Fruit fly (Drosophila melanogaster) whole organism, embryonic: ENCODE results near the gene CG10576.

ENCODE experiments used
- Atf6 ChIP-seq: fragments of 200-800 bp; sonication (Bioruptor generic); IDR thresholded peaks from 2 replicates; pipeline ENCODE4 v1.3.6; 2022; ENCODE audit warnings: missing biosample characterization, missing genetic modification characterization
- CG10431 ChIP-seq: fragments of 200-800 bp; sonication (Bioruptor generic); optimal IDR thresholded peaks from 3 replicates; lab custom pipeline; 2018; ENCODE audit warnings: missing biosample characterization, mild to moderate bottlenecking, missing genetic modification characterization
- CG10543 ChIP-seq: fragments of 200-800 bp; sonication (Bioruptor generic); optimal IDR thresholded peaks from 3 replicates; lab custom pipeline; 2017; ENCODE audit warnings: missing biosample characterization, mild to moderate bottlenecking, missing genetic modification characterization, moderate library complexity
- CG12659 ChIP-seq: fragments of 200-800 bp; sonication (Bioruptor generic); optimal IDR thresholded peaks from 3 replicates; lab custom pipeline; 2017; ENCODE audit warnings: mild to moderate bottlenecking, missing biosample characterization, missing genetic modification reagents, missing genetic modification characterization
- CG12744 ChIP-seq: fragments of 200-800 bp; sonication (Bioruptor generic); optimal IDR thresholded peaks from 2 replicates; lab custom pipeline; 2016; ENCODE audit warnings: missing biosample characterization, missing genetic modification characterization
- CG14965 ChIP-seq: fragments of 200-800 bp; sonication (Bioruptor generic); optimal IDR thresholded peaks from 2 replicates; lab custom pipeline; 2016; ENCODE audit warnings: missing biosample characterization, missing genetic modification characterization, borderline replicate concordance
- CG15696 ChIP-seq: fragments of 200-800 bp; sonication (Bioruptor generic); optimal IDR thresholded peaks from 2 replicates; lab custom pipeline; 2019; ENCODE audit warnings: missing biosample characterization, mild to moderate bottlenecking, missing genetic modification characterization, moderate library complexity
- CG2120 ChIP-seq: fragments of 200-800 bp; sonication (Bioruptor generic); optimal IDR thresholded peaks from 3 replicates; lab custom pipeline; 2016; ENCODE audit warnings: missing biosample characterization, missing genetic modification characterization
- CG31365 ChIP-seq: fragments of 200-800 bp; sonication (Bioruptor generic); optimal IDR thresholded peaks from 2 replicates; lab custom pipeline; 2018; ENCODE audit warnings: missing biosample characterization, mild to moderate bottlenecking, missing genetic modification characterization
- CG32767 ChIP-seq: fragments of 200-800 bp; sonication (Bioruptor generic); IDR thresholded peaks from 2 replicates; pipeline ENCODE4 v1.3.6; 2022; ENCODE audit warnings: missing biosample characterization, missing genetic modification characterization
- CG42726 ChIP-seq: fragments of 200-800 bp; sonication (Bioruptor generic); IDR thresholded peaks from 2 replicates; pipeline ENCODE4 v1.3.6; 2022; ENCODE audit warnings: missing biosample characterization, missing genetic modification characterization; ENCODE audit not compliant: partially characterized antibody
- CG6175 ChIP-seq: fragments of 200-800 bp; sonication (Bioruptor generic); IDR thresholded peaks from 3 replicates; pipeline ENCODE4 v1.3.6; 2022; ENCODE audit warnings: missing biosample characterization, missing genetic modification characterization
- CG6254 ChIP-seq: fragments of 200-800 bp; sonication (Bioruptor generic); optimal IDR thresholded peaks from 3 replicates; lab custom pipeline; 2017; ENCODE audit warnings: mild to moderate bottlenecking, missing biosample characterization, missing genetic modification reagents, missing genetic modification characterization
- CG6765 ChIP-seq: fragments of 200-800 bp; sonication (Bioruptor generic); optimal IDR thresholded peaks from 3 replicates; lab custom pipeline; 2017; ENCODE audit warnings: missing biosample characterization, mild to moderate bottlenecking, missing genetic modification characterization
- CG8944 ChIP-seq: fragments of 200-800 bp; sonication (Bioruptor generic); optimal IDR thresholded peaks from 3 replicates; lab custom pipeline; 2016; ENCODE audit warnings: missing biosample characterization, missing genetic modification characterization
- CG9437 ChIP-seq: fragments of 200-800 bp; sonication (Bioruptor generic); optimal IDR thresholded peaks from 2 replicates; lab custom pipeline; 2018; ENCODE audit warnings: missing biosample characterization, mild to moderate bottlenecking, missing genetic modification characterization
- CTCF ChIP-seq: fragments of 200-800 bp; sonication (Bioruptor generic); optimal IDR thresholded peaks from 2 replicates; lab custom pipeline; 2017; ENCODE audit warnings: missing biosample characterization, mild to moderate bottlenecking, missing genetic modification characterization, moderate library complexity
- Chrac-16 ChIP-seq: fragments of 200-800 bp; sonication (Bioruptor generic); optimal IDR thresholded peaks from 3 replicates; lab custom pipeline; 2016; ENCODE audit warnings: missing biosample characterization, missing genetic modification characterization
- Dad ChIP-seq: fragments of 200-800 bp; sonication (Bioruptor generic); optimal IDR thresholded peaks from 3 replicates; lab custom pipeline; 2016; ENCODE audit warnings: missing biosample characterization, missing genetic modification characterization
- Dip2 ChIP-seq: fragments of 200-800 bp; sonication (Bioruptor generic); IDR thresholded peaks from 2 replicates; pipeline ENCODE4 v1.3.6; 2022; ENCODE audit warnings: missing biosample characterization, missing genetic modification characterization
- Dll ChIP-seq: fragments of 200-800 bp; sonication (Bioruptor generic); IDR thresholded peaks from 4 replicates; pipeline ENCODE4 v1.3.6; 2022; ENCODE audit warnings: missing biosample characterization, missing genetic modification characterization; ENCODE audit not compliant: partially characterized antibody
- Drgx ChIP-seq: fragments of 200-800 bp; sonication (Bioruptor generic); IDR thresholded peaks from 2 replicates; pipeline ENCODE4 v1.3.6; 2022; ENCODE audit warnings: missing biosample characterization, missing genetic modification characterization
- Elba2 ChIP-seq: fragments of 200-800 bp; sonication (Bioruptor generic); optimal IDR thresholded peaks from 3 replicates; lab custom pipeline; 2016; ENCODE audit warnings: missing biosample characterization, missing genetic modification characterization
- Gug ChIP-seq: fragments of 200-800 bp; sonication (Bioruptor generic); IDR thresholded peaks from 4 replicates; pipeline ENCODE4 v1.3.6; 2022; ENCODE audit warnings: missing biosample characterization, missing genetic modification characterization
- HLH4C ChIP-seq: fragments of 200-800 bp; sonication (Bioruptor generic); IDR thresholded peaks from 3 replicates; pipeline ENCODE4 v1.3.6; 2022; ENCODE audit warnings: missing biosample characterization, missing genetic modification characterization; ENCODE audit not compliant: partially characterized antibody
- Max ChIP-seq: fragments of 200-800 bp; sonication (Bioruptor generic); optimal IDR thresholded peaks from 2 replicates; lab custom pipeline; 2016; ENCODE audit warnings: missing biosample characterization, mild to moderate bottlenecking, missing genetic modification characterization
- Med ChIP-seq: fragments of 200-800 bp; sonication (Bioruptor generic); peaks from one replicate; lab custom pipeline; 2016; ENCODE audit warnings: missing biosample characterization, missing genetic modification characterization, mild to moderate bottlenecking, inconsistent platforms, moderate library complexity
- NC2α ChIP-seq: fragments of 200-800 bp; sonication (Bioruptor generic); optimal IDR thresholded peaks from 2 replicates; lab custom pipeline; 2016; ENCODE audit warnings: missing biosample characterization, missing genetic modification characterization
- Neu2 ChIP-seq: fragments of 200-800 bp; sonication (Bioruptor generic); optimal IDR thresholded peaks from 3 replicates; lab custom pipeline; 2016; ENCODE audit warnings: missing biosample characterization, missing genetic modification characterization, borderline replicate concordance
- Nf-YA ChIP-seq: fragments of 200-800 bp; sonication (Bioruptor generic); IDR thresholded peaks from 2 replicates; pipeline ENCODE4 v1.3.6; 2022; ENCODE audit warnings: missing biosample characterization, missing genetic modification characterization
- PHDP ChIP-seq: fragments of 200-800 bp; sonication (Bioruptor generic); optimal IDR thresholded peaks from 3 replicates; lab custom pipeline; 2018; ENCODE audit warnings: missing biosample characterization, mild to moderate bottlenecking, missing genetic modification characterization, moderate library complexity
- YL-1 ChIP-seq: fragments of 200-800 bp; sonication (Bioruptor generic); optimal IDR thresholded peaks from 3 replicates; lab custom pipeline; 2017; ENCODE audit warnings: missing biosample characterization, mild to moderate bottlenecking, missing genetic modification characterization
- al ChIP-seq: fragments of 200-800 bp; sonication (Bioruptor generic); IDR thresholded peaks from 2 replicates; pipeline ENCODE4 v1.3.6; 2022; ENCODE audit warnings: missing biosample characterization, missing genetic modification characterization
- ase ChIP-seq: fragments of 200-800 bp; sonication (Bioruptor generic); IDR thresholded peaks from 3 replicates; pipeline ENCODE4 v1.3.6; 2022; ENCODE audit warnings: missing biosample characterization, missing genetic modification characterization
- br ChIP-seq: fragments of >200 bp; optimal IDR thresholded peaks from 2 replicates; lab custom pipeline; 2017
- chn ChIP-seq: fragments of 200-800 bp; sonication (Bioruptor generic); optimal IDR thresholded peaks from 2 replicates; lab custom pipeline; 2016; ENCODE audit warnings: missing biosample characterization, missing genetic modification characterization
- ci ChIP-seq: fragments of 200-800 bp; sonication (Bioruptor generic); IDR thresholded peaks from 3 replicates; pipeline ENCODE4 v1.3.6; 2022; ENCODE audit warnings: missing biosample characterization, missing genetic modification characterization
- crol ChIP-seq: fragments of 200-800 bp; sonication (Bioruptor generic); IDR thresholded peaks from 2 replicates; pipeline ENCODE4 v1.3.6; 2022; ENCODE audit warnings: missing biosample characterization, missing genetic modification characterization
- dan ChIP-seq: fragments of 200-800 bp; sonication (Bioruptor generic); IDR thresholded peaks from 2 replicates; pipeline ENCODE4 v1.3.6; 2022; ENCODE audit warnings: missing biosample characterization, missing genetic modification characterization
- disco-r ChIP-seq: fragments of 200-800 bp; sonication (Bioruptor generic); optimal IDR thresholded peaks from 2 replicates; lab custom pipeline; 2016; ENCODE audit warnings: missing biosample characterization, missing genetic modification characterization
- dmrt99B ChIP-seq: fragments of 200-800 bp; sonication (Bioruptor generic); optimal IDR thresholded peaks from 2 replicates; lab custom pipeline; 2018; ENCODE audit warnings: missing biosample characterization, mild to moderate bottlenecking, missing genetic modification characterization, moderate library complexity
- dpn ChIP-seq, 2 experiments: fragments of 200-800 bp; sonication (Bioruptor generic); optimal IDR thresholded peaks; 3 replicates each; lab custom pipeline; 2016; ENCODE audit warnings: missing biosample characterization in 2 of 2, missing genetic modification characterization in 2 of 2
- esg ChIP-seq: fragments of 200-800 bp; sonication (Bioruptor generic); conservative IDR thresholded peaks from 2 replicates; pipeline ENCODE4 v1.3.6; 2022; ENCODE audit warnings: missing biosample characterization, missing genetic modification characterization
- ham ChIP-seq: fragments of 200-800 bp; sonication (Bioruptor generic); IDR thresholded peaks from 2 replicates; pipeline ENCODE4 v1.3.6; 2022; ENCODE audit warnings: missing biosample characterization, missing genetic modification characterization
- klu ChIP-seq: fragments of 200-800 bp; sonication (Bioruptor generic); IDR thresholded peaks from 2 replicates; pipeline ENCODE4 v1.3.6; 2022; ENCODE audit warnings: missing biosample characterization, missing genetic modification characterization
- lmd ChIP-seq: fragments of 200-800 bp; sonication (Bioruptor generic); IDR thresholded peaks from 2 replicates; pipeline ENCODE4 v1.3.6; 2022; ENCODE audit warnings: missing biosample characterization, missing genetic modification characterization
- lola ChIP-seq, 3 experiments: fragments of >200 bp in 2 of 3; fragments of 200-800 bp in 1 of 3; sonication (Bioruptor generic) in 1 of 3; optimal IDR thresholded peaks; 2 replicates each; lab custom pipeline; 2017 to 2019; ENCODE audit warnings: missing biosample characterization in 3 of 3, missing genetic modification characterization in 3 of 3, mild to moderate bottlenecking in 1 of 3, moderate library complexity in 1 of 3
- nerfin-1 ChIP-seq: fragments of 200-800 bp; sonication (Bioruptor generic); optimal IDR thresholded peaks from 3 replicates; lab custom pipeline; 2019; ENCODE audit warnings: missing biosample characterization, mild to moderate bottlenecking, missing genetic modification characterization, moderate library complexity
- seq ChIP-seq: fragments of 200-800 bp; sonication (Bioruptor generic); IDR thresholded peaks from 2 replicates; pipeline ENCODE4 v1.3.6; 2022; ENCODE audit warnings: missing biosample characterization, missing genetic modification characterization
- toy ChIP-seq: fragments of 200-800 bp; sonication (Bioruptor generic); IDR thresholded peaks from 2 replicates; pipeline ENCODE4 v1.3.6; 2022; ENCODE audit warnings: missing biosample characterization, missing genetic modification characterization
- trh ChIP-seq: fragments of 200-800 bp; sonication (Bioruptor generic); optimal IDR thresholded peaks from 2 replicates; lab custom pipeline; 2016; ENCODE audit warnings: missing biosample characterization, missing genetic modification characterization
- ttk ChIP-seq: fragments of 200-800 bp; sonication (Bioruptor generic); IDR thresholded peaks from 2 replicates; pipeline ENCODE4 v2.1.2; 2022; ENCODE audit warnings: missing biosample characterization, missing genetic modification characterization
- usp ChIP-seq: fragments of >200 bp; optimal IDR thresholded peaks from 2 replicates; lab custom pipeline; 2017; ENCODE audit warnings: missing biosample characterization, missing genetic modification characterization
- vfl ChIP-seq: fragments of 200-800 bp; sonication (Bioruptor generic); optimal IDR thresholded peaks from 2 replicates; lab custom pipeline; 2016; ENCODE audit warnings: missing biosample characterization, missing genetic modification characterization

Gene CG10576

DNA sequence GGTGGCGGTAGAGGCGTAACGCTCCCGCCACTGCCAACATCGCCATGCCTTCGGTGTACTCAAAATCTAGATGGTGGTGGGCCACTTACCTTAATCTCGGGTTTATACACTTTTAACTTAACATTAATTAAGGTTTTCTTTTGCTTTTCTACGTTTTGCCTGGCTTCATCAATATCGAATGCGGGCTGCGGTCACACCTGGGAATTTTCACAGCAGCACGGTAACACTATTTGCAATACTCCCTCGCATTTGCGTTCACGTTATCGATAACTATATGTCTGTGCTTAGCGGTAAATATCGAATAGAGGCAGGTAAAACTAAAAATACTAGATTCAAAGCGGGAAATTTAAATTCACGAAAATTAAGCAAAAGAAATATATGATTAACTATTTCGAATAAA lies 28.5 kb upstream of the CG10576 start, which contains the start of gene Bre1 (continued):
- TF ChIP-seq CG12744 (GFP tag; lab: Kevin White, UChicago) (no peak), ttk (GFP tag; lab: Robert Waterston, UW) (no peak), Elba2 (GFP tag; lab: Kevin White, UChicago) (no peak), CG8944 (GFP tag; lab: Kevin White, UChicago) (no peak), CG6175 (GFP tag; lab: Robert Waterston, UW) (no peak), CG42726 (GFP tag; lab: Robert Waterston, UW) (peak; percentile 34; the same call in 1 of the 2 replicates), vfl (GFP tag; lab: Kevin White, UChicago) (no peak), HLH4C (peak; percentile 58), YL-1 (peak; percentile 74), CG31365 (tag; lab: Kevin White, UChicago) (no peak), CTCF (GFP tag; lab: Kevin White, UChicago) (no peak), CG14965 (GFP tag; lab: Kevin White, UChicago) (no peak), CG9437 (no peak), dmrt99B (tag; lab: Kevin White, UChicago) (no peak), trh (GFP tag; lab: Kevin White, UChicago) (no peak), Neu2 (no peak), CG10543 (no peak), CG10431 (GFP tag; lab: Kevin White, UChicago) (no peak), Nf-YA (GFP tag; lab: Robert Waterston, UW) (no peak), dan (GFP tag; lab: Robert Waterston, UW) (no peak), NC2α (no peak), chn (GFP tag; lab: Kevin White, UChicago) (no peak), Drgx (GFP tag; lab: Robert Waterston, UW) (no peak), PHDP (tag; lab: Kevin White, UChicago) (no peak), br (lab: Kevin White, UChicago) (no peak), CG6765 (GFP tag; lab: Kevin White, UChicago) (no peak), CG6254 (GFP tag; lab: Kevin White, UChicago) (no peak), toy (no peak), lola (GFP tag; optimal IDR thresholded peaks at IDR 0.05; lab: Kevin White, UChicago) (no peak), usp (GFP tag; lab: Kevin White, UChicago) (no peak), esg (no peak), CG32767 (GFP tag; lab: Robert Waterston, UW) (no peak), Atf6 (GFP tag; lab: Robert Waterston, UW) (no peak), disco-r (GFP tag; lab: Kevin White, UChicago) (no peak), seq (no peak), lmd (GFP tag; lab: Robert Waterston, UW) (no peak), ham (GFP tag; lab: Robert Waterston, UW) (no peak), Max (no peak), Med (GFP tag; lab: Kevin White, UChicago) (peak; percentile 50), crol (GFP tag; lab: Robert Waterston, UW) (no peak), klu (GFP tag; lab: Robert Waterston, UW) (peak; percentile 51; the same call in 1 of the 2 replicates), Dad (GFP tag; lab: Kevin White, UChicago) (no peak), ase (GFP tag; lab: Robert Waterston, UW) (no peak), Chrac-16 (GFP tag; lab: Kevin White, UChicago) (no peak), Gug (no peak), CG15696 (tag; lab: Kevin White, UChicago) (no peak), Dip2 (GFP tag; lab: Robert Waterston, UW) (no peak), al (GFP tag; lab: Robert Waterston, UW) (no peak), nerfin-1 (tag; lab: Kevin White, UChicago) (peak; percentile 1), CG2120 (GFP tag; lab: Kevin White, UChicago) (no peak), ci (GFP tag; lab: Robert Waterston, UW) (no peak), Dll (GFP tag; lab: Robert Waterston, UW) (peak; percentile 77), CG12659 (GFP tag; lab: Kevin White, UChicago) (peak; percentile 64), dpn (GFP tag; optimal IDR thresholded peaks at IDR 0.05; lab: Kevin White, UChicago) (no peak)
